Worm (Caenorhabditis elegans) whole organism, late embryonic: Measurements from ENCODE around the gene mrps-33.

ENCODE experiments used
- K09A11.1 ChIP-seq: sonication (generic microtip); optimal IDR thresholded peaks from 2 replicates; lab custom pipeline; 2017; ENCODE audit warnings: antibody characterized with exemption, mild to moderate bottlenecking, missing genetic modification characterization, missing compliant biosample characterization; ENCODE audit not compliant: insufficient read depth
- ama-1 ChIP-seq: fragments of 150-350 bp; optimal IDR thresholded peaks from 2 replicates; lab custom pipeline; 2014
- fax-1 ChIP-seq: sonication (generic microtip); optimal IDR thresholded peaks from 2 replicates; lab custom pipeline; 2016; ENCODE audit warnings: missing genotype, missing genetic modification characterization, missing compliant biosample characterization
- lin-11 ChIP-seq: fragments of 200-800 bp; sonication (Bioruptor generic); optimal IDR thresholded peaks from 2 replicates; lab custom pipeline; 2018; ENCODE audit warnings: mild to moderate bottlenecking, missing genetic modification characterization, missing compliant biosample characterization
- madf-2 ChIP-seq: sonication (generic microtip); optimal IDR thresholded peaks from 2 replicates; lab custom pipeline; 2017; ENCODE audit warnings: missing genetic modification characterization, missing compliant biosample characterization
- pat-9 ChIP-seq: fragments of 200-800 bp; sonication (Bioruptor generic); optimal IDR thresholded peaks from 2 replicates; lab custom pipeline; 2018; ENCODE audit warnings: mild to moderate bottlenecking, missing genetic modification characterization, moderate library complexity, missing compliant biosample characterization
- pha-4 ChIP-seq: fragments of 150-350 bp; optimal IDR thresholded peaks from 2 replicates; lab custom pipeline; 2018; ENCODE audit warnings: missing biosample characterization, missing genetic modification reagents, missing genetic modification characterization
- ttx-3 ChIP-seq: sonication (generic microtip); optimal IDR thresholded peaks from 2 replicates; lab custom pipeline; 2016; ENCODE audit warnings: missing genetic modification reagents, missing genetic modification characterization, missing compliant biosample characterization
- unc-86 ChIP-seq: sonication (generic microtip); optimal IDR thresholded peaks from 2 replicates; lab custom pipeline; 2016; ENCODE audit warnings: missing genetic modification characterization, missing compliant biosample characterization

DNA sequence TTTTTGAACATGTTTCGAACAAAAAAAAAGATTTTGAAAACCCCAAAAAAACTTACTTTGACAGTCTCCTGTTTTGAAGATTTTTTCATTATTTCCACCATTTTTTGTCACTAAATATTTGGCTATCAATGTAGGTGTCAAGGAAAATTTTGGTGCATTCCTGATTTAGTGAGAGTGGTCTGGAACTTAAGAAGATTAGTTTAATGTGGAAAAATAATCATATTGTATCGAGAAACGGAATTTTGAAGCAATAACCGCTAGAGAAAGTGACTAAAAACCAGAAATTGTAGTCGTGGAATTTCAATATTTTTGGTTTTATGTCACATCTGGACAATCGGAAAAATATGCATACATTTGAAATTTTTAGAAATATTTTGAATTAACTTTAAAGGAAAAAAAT, 22.1 kb upstream of the mrps-33 start, which contains the start of the genes F20C5.11 and klp-11:
- TF ChIP-seq ama-1 (lab: Kevin White, UChicago) (no peak), pat-9 (tag; lab: Kevin White, UChicago) (no peak), madf-2 (tag; lab: Kevin White, UChicago) (no peak), unc-86 (tag; lab: Kevin White, UChicago) (no peak), K09A11.1 (tag; lab: Kevin White, UChicago) (no peak), lin-11 (no peak), pha-4 (no peak), fax-1 (tag; lab: Kevin White, UChicago) (no peak), ttx-3 (tag; lab: Kevin White, UChicago) (no peak)
